Worm (Caenorhabditis elegans) whole organism, early embryonic: ENCODE data around the gene C23G10.11.
A peak's percentile ranks its signal among the peaks of the same experiment; 100 is the strongest.

Experiments used
- B0310.2 ChIP-seq: sonication (generic microtip); optimal IDR thresholded peaks from 2 replicates; lab custom pipeline; 2016; ENCODE audit warnings: mild to moderate bottlenecking, missing genetic modification characterization, missing compliant biosample characterization
- F13C5.2 ChIP-seq: sonication (generic microtip); optimal IDR thresholded peaks from 2 replicates; lab custom pipeline; 2017; ENCODE audit warnings: mild to moderate bottlenecking, missing genetic modification characterization, inconsistent platforms, missing compliant biosample characterization
- aly-1 ChIP-seq: sonication (generic microtip); optimal IDR thresholded peaks from 2 replicates; lab custom pipeline; 2016; ENCODE audit warnings: missing genetic modification characterization, missing compliant biosample characterization
- ama-1 ChIP-seq: fragments of 150-350 bp; optimal IDR thresholded peaks from 2 replicates; lab custom pipeline; 2014
- ceh-13 ChIP-seq: fragments of 200-800 bp; sonication (Bioruptor generic); optimal IDR thresholded peaks from 2 replicates; lab custom pipeline; 2018; ENCODE audit warnings: mild to moderate bottlenecking, missing genetic modification characterization, missing compliant biosample characterization
- ceh-36 ChIP-seq: sonication (generic microtip); optimal IDR thresholded peaks from 2 replicates; lab custom pipeline; 2016; ENCODE audit warnings: missing genetic modification characterization, inconsistent platforms, missing compliant biosample characterization
- ets-7 ChIP-seq: sonication (generic microtip); optimal IDR thresholded peaks from 2 replicates; lab custom pipeline; 2016; ENCODE audit warnings: missing genotype, missing genetic modification characterization, missing compliant biosample characterization
- flt-1 ChIP-seq: fragments of 200-800 bp; sonication (Bioruptor generic); IDR thresholded peaks from 2 replicates; pipeline ENCODE4 v1.3.6; 2022; ENCODE audit warnings: missing genetic modification characterization, missing compliant biosample characterization
- hmbx-1 ChIP-seq: sonication (generic microtip); optimal IDR thresholded peaks from 2 replicates; lab custom pipeline; 2016; ENCODE audit warnings: mild to moderate bottlenecking, missing genetic modification characterization, missing compliant biosample characterization
- hmg-4 ChIP-seq: fragments of 200-800 bp; sonication (Bioruptor generic); optimal IDR thresholded peaks from 2 replicates; lab custom pipeline; 2018; ENCODE audit warnings: mild to moderate bottlenecking, missing genetic modification characterization, missing compliant biosample characterization
- hnd-1 ChIP-seq: sonication (generic microtip); optimal IDR thresholded peaks from 2 replicates; lab custom pipeline; 2016; ENCODE audit warnings: missing genetic modification characterization, missing compliant biosample characterization
- pes-1 ChIP-seq: fragments of 200-800 bp; sonication (Bioruptor generic); IDR thresholded peaks from 2 replicates; pipeline ENCODE4 v1.3.6; 2022; ENCODE audit warnings: missing genetic modification reagents, missing genetic modification characterization, missing compliant biosample characterization
- scrt-1 ChIP-seq: fragments of 200-800 bp; sonication (Bioruptor generic); IDR thresholded peaks from 2 replicates; pipeline ENCODE4 v1.3.6; 2022; ENCODE audit warnings: missing genetic modification characterization, missing compliant biosample characterization
- sea-1 ChIP-seq: fragments of 200-800 bp; sonication (Bioruptor generic); conservative IDR thresholded peaks from 2 replicates; pipeline ENCODE4 v1.3.6; 2022; ENCODE audit warnings: missing genetic modification characterization, missing compliant biosample characterization
- tbx-11 ChIP-seq: fragments of 200-800 bp; sonication (Bioruptor generic); IDR thresholded peaks from 2 replicates; pipeline ENCODE4 v1.3.6; 2022; ENCODE audit warnings: missing genetic modification characterization, missing compliant biosample characterization
- tbx-37 ChIP-seq: fragments of 200-800 bp; sonication (Bioruptor generic); conservative IDR thresholded peaks from 2 replicates; pipeline ENCODE4 v1.3.6; 2022; ENCODE audit warnings: missing genetic modification reagents, missing genetic modification characterization, missing compliant biosample characterization
- tra-4 ChIP-seq: sonication (generic microtip); optimal IDR thresholded peaks from 2 replicates; lab custom pipeline; 2017; ENCODE audit warnings: missing genetic modification characterization, missing compliant biosample characterization

Gene C23G10.11

DNA sequence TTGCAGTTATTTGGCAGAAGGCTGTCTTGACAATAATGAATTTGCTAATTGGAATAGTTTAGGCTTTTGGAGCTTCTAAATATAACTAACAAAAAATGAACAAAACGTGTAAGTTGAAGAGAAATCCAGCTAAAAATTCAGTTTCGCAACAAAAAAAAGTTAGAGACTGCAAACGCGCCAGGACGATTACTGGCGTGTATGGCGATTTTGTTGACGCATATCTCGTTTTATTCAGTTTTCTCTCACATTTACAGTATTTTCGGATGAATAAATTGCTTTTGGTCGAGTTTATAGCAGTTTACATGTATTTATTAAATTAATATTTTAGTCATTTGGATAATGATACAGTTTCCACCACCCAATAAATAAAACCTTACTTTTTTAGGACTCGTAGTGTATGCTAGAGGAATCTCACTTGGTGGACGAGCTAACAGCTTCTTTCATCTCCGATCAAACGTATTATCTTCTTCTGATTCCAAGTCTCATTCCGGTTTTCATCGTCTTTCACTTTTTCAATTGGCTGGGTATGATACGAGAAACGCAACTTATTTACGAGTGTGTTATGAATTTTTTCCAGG is 42.3 kb downstream of the C23G10.11 start, which contains the start of the genes abcf-3 and F42A10.5:
TSS of gene abcf-3 (plus strand) at position 384 of the 578 bp plus-strand sequence.
TSS of gene F42A10.5 (minus strand) at position 458 of the 578 bp plus-strand sequence.
- no peak for TF ChIP-seq hmg-4 (GFP tag; lab: Kevin White, UChicago)
- no peak for TF ChIP-seq ceh-13 (GFP tag; lab: Kevin White, UChicago)
- TF ChIP-seq F13C5.2 (tag; lab: Kevin White, UChicago): no peak

DNA sequence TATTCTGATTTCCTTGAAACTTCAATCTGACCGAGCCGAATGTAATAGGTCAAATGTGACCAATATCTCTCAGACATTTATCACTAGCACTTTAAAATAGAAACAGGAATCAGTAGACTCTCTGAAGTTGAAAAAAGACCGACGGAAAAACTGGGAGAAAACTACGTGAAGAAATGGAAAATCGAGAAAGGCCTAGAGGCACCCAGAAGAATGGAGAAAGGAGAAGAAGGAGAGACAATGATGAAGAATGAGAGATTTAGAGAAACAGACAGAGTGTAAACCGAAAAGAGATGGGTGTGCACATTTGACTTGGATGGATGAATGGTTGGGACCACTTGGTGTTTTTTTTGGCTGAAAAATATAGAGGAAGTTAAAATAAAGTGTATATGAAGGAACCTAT is 45.3 kb downstream of the C23G10.11 start:
- TF ChIP-seq F13C5.2 (tag; lab: Kevin White, UChicago): peak; percentile 12
- TF ChIP-seq scrt-1: no peak

DNA sequence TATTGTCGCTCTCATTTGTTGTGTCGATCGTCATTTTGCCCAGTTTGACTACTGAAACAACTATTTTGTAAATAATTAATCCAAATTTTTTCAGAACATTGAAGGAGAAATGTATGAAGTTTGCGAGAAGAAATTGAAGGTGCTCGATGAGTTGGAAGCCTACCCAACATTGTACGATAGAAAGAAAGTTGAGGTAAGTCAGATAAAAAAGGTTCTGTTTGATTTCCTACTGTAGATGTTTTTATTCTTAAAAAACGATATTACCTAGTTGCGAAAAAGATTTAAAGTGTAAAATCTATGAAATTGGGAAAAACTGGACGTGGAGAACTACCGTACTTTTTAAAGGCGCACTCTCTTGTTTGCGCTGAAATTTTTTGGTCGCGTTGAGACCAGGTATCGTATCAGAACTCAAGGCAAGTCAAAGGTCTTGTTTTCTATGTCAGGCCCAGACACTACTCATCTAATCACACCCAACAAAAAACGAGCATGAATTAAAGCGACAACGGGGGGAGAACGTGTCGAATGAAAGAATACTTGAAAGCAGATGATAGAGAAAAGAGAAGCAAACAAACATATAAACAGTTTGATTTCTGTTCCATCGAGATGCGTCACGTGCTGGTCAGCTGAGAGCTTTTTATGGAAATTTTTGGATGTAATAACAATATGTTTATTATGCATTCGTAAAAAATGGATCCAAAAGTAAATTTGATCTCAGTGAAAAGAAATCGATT is 46.7 kb downstream of the C23G10.11 start, which contains the start of gene efk-1:
TSS of gene efk-1 (minus strand) at position 51 of the 731 bp plus-strand sequence.
- TF ChIP-seq aly-1 (tag; lab: Kevin White, UChicago) (no peak), hmbx-1 (tag; lab: Kevin White, UChicago) (no peak), B0310.2 (tag; lab: Kevin White, UChicago) (no peak), F13C5.2 (tag; lab: Kevin White, UChicago) (no peak), tra-4 (no peak), pes-1 (GFP tag; lab: Robert Waterston, UW) (no peak), ceh-36 (tag; lab: Kevin White, UChicago) (no peak), ets-7 (tag; lab: Kevin White, UChicago) (no peak), hmg-4 (GFP tag; lab: Kevin White, UChicago) (no peak), ama-1 (lab: Kevin White, UChicago) (no peak), hnd-1 (tag; lab: Kevin White, UChicago) (no peak), scrt-1 (no peak), tbx-11 (GFP tag; lab: Robert Waterston, UW) (no peak), flt-1 (GFP tag; lab: Robert Waterston, UW) (no peak), sea-1 (GFP tag; lab: Robert Waterston, UW) (no peak), tbx-37 (no peak), ceh-13 (GFP tag; lab: Kevin White, UChicago) (no peak)

DNA sequence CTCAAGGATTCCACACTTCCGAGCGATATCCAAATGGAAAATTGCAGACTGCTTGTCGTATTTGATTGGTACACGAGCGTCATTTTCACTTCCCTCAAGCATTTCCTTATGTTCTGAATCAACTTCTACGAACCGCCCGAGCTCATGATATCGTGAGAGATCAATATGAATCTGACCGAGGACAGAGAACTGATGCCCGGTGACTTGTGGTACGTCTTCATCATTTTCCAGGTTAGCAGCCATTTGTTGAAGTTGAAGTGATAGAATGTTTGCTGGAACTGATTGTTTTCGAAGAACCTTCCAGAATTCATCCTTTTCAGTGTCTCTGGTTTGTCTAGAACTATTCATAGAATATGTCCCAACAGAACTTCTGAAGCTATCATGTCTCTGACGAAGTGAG is 48.7 kb downstream of the C23G10.11 start:
- TF ChIP-seq B0310.2 (tag; lab: Kevin White, UChicago) (no peak), aly-1 (tag; lab: Kevin White, UChicago) (no peak), ama-1 (lab: Kevin White, UChicago) (no peak)

DNA sequence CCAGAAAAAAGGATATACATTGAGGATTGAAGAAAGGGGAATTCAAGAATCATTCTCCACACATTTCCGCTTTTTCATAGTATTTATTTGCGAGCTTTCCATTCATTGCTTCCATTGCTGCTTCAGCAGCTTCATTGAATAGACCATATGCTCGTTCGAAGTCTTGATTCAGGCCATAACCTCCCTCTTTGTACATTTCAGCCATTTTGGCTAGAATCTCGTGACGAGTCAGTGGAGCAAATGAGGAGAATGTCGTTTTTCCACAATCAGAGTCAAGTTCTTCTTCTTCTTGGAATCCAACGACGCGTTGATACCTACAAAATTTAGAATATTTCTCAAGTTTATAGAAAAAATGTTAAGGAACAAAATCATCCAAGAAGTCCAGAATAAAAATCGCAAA is 50.1 kb downstream of the C23G10.11 start:
- TF ChIP-seq F13C5.2 (tag; lab: Kevin White, UChicago): no peak
- TF ChIP-seq ceh-13 (GFP tag; lab: Kevin White, UChicago): no peak
- TF ChIP-seq aly-1 (tag; lab: Kevin White, UChicago): no peak
- no peak for TF ChIP-seq flt-1 (GFP tag; lab: Robert Waterston, UW)
- TF ChIP-seq hnd-1 (tag; lab: Kevin White, UChicago): no peak
